Worm (Caenorhabditis elegans): ENCODE measurements around the gene cyp-34A5.

The cyp-34A5 gene

ce11 chrV:3957608-3958007 lies at the start of gene cyp-34A5:
Gene cyp-34A5 (minus strand): TSS chrV:3957708.
- no peak for TF ChIP-seq fkh-2 (tag; optimal IDR thresholded peaks at IDR 0.05)
- no peak for TF ChIP-seq ZK546.5 (tag; optimal IDR thresholded peaks at IDR 0.05)
- no peak for TF ChIP-seq lsy-12 (tag; optimal IDR thresholded peaks at IDR 0.05)
- TF ChIP-seq fkh-10 (GFP tag; optimal IDR thresholded peaks at IDR 0.05), result no peak
- no peak for TF ChIP-seq lin-39 (tag; optimal IDR thresholded peaks at IDR 0.05)
- TF ChIP-seq snpc-4 (tag; optimal IDR thresholded peaks at IDR 0.05), result no peak
- TF ChIP-seq ceh-16 (tag; optimal IDR thresholded peaks at IDR 0.05), result no peak
- no peak for TF ChIP-seq ceh-9 (tag; optimal IDR thresholded peaks at IDR 0.05)
- no peak for TF ChIP-seq nhr-23 (tag; optimal IDR thresholded peaks at IDR 0.05)
- TF ChIP-seq ceh-82 (tag; optimal IDR thresholded peaks at IDR 0.05), result no peak
- TF ChIP-seq elt-3 (tag; optimal IDR thresholded peaks at IDR 0.05), result no peak
- TF ChIP-seq daf-12 (tag; optimal IDR thresholded peaks at IDR 0.05), result no peak
- no peak for TF ChIP-seq nhr-237 (tag; optimal IDR thresholded peaks at IDR 0.05)

- no peak for TF ChIP-seq ceh-28 (tag; optimal IDR thresholded peaks at IDR 0.05)
- TF ChIP-seq eor-1 (tag; optimal IDR thresholded peaks at IDR 0.05), result no peak
- TF ChIP-seq ceh-9 (tag; optimal IDR thresholded peaks at IDR 0.05), result no peak
- TF ChIP-seq lin-39 (tag; optimal IDR thresholded peaks at IDR 0.05), result no peak
- TF ChIP-seq jun-1 (tag; optimal IDR thresholded peaks at IDR 0.05), result no peak
- no peak for TF ChIP-seq nhr-76 (tag; optimal IDR thresholded peaks at IDR 0.05)
- no peak for TF ChIP-seq elt-1 (tag; optimal IDR thresholded peaks at IDR 0.05)
- no peak for TF ChIP-seq pha-4 (tag; optimal IDR thresholded peaks at IDR 0.05)
- no peak for TF ChIP-seq mdl-1 (tag; optimal IDR thresholded peaks at IDR 0.05)
- no peak for TF ChIP-seq fos-1 (tag; optimal IDR thresholded peaks at IDR 0.05)
- no peak for TF ChIP-seq pqm-1 (tag; optimal IDR thresholded peaks at IDR 0.05)
- TF ChIP-seq nhr-77 (tag; optimal IDR thresholded peaks at IDR 0.05), result no peak
- no peak for TF ChIP-seq aly-2 (tag; optimal IDR thresholded peaks at IDR 0.05)
Observed at ce11 chrV:4005219-4005618, 47.7 kb upstream of the cyp-34A5 start, which contains the start of gene srh-8. Gene srh-8 (plus strand): TSS chrV:4005519.

ce11 chrV:4004577-4004976 lies 47.1 kb upstream of the cyp-34A5 start:
- no peak for TF ChIP-seq nhr-43 (tag; optimal IDR thresholded peaks at IDR 0.05; ENCODE audit: poor library complexity, severe bottlenecking)
- TF ChIP-seq aly-2 (tag; optimal IDR thresholded peaks at IDR 0.05), result no peak
- no peak for TF ChIP-seq lsy-12 (tag; optimal IDR thresholded peaks at IDR 0.05)
- no peak for TF ChIP-seq fkh-2 (tag; optimal IDR thresholded peaks at IDR 0.05)
- TF ChIP-seq lin-39 (tag; optimal IDR thresholded peaks at IDR 0.05), result no peak
- TF ChIP-seq ceh-16 (tag; optimal IDR thresholded peaks at IDR 0.05), result no peak
- no peak for TF ChIP-seq snpc-4 (tag; optimal IDR thresholded peaks at IDR 0.05)
- TF ChIP-seq nhr-28 (tag; optimal IDR thresholded peaks at IDR 0.05), result no peak
- no peak for TF ChIP-seq R02D3.7 (tag; optimal IDR thresholded peaks at IDR 0.05)
- no peak for TF ChIP-seq nhr-237 (tag; optimal IDR thresholded peaks at IDR 0.05)
- TF ChIP-seq nhr-77 (tag; optimal IDR thresholded peaks at IDR 0.05), result no peak

ce11 chrV:3995838-3996237 lies 38.3 kb upstream of the cyp-34A5 start, which contains the start of gene srx-62:
Gene srx-62 (minus strand): TSS chrV:3995938.
- TF ChIP-seq nhr-12 (tag; optimal IDR thresholded peaks at IDR 0.05), result no peak
- no peak for TF ChIP-seq R02D3.7 (tag; optimal IDR thresholded peaks at IDR 0.05)
- TF ChIP-seq elt-1 (tag; optimal IDR thresholded peaks at IDR 0.05), result no peak
- no peak for TF ChIP-seq fkh-10 (GFP tag; optimal IDR thresholded peaks at IDR 0.05)
- TF ChIP-seq nhr-77 (tag; optimal IDR thresholded peaks at IDR 0.05), result no peak
- TF ChIP-seq fkh-2 (tag; optimal IDR thresholded peaks at IDR 0.05), result no peak
- TF ChIP-seq jun-1 (tag; optimal IDR thresholded peaks at IDR 0.05), result no peak
- no peak for TF ChIP-seq nhr-23 (tag; optimal IDR thresholded peaks at IDR 0.05)

- TF ChIP-seq ztf-4 (tag; optimal IDR thresholded peaks at IDR 0.05), result no peak
- no peak for TF ChIP-seq nfya-1 (tag; optimal IDR thresholded peaks at IDR 0.05; ENCODE audit: insufficient read depth)
- no peak for TF ChIP-seq elt-1 (tag; optimal IDR thresholded peaks at IDR 0.05)
- no peak for TF ChIP-seq ceh-16 (tag; optimal IDR thresholded peaks at IDR 0.05)
- no peak for TF ChIP-seq fkh-2 (tag; optimal IDR thresholded peaks at IDR 0.05)
- no peak for TF ChIP-seq snpc-4 (tag; optimal IDR thresholded peaks at IDR 0.05)
- no peak for TF ChIP-seq R02D3.7 (tag; optimal IDR thresholded peaks at IDR 0.05)
- TF ChIP-seq fkh-10 (GFP tag; optimal IDR thresholded peaks at IDR 0.05), result no peak
Observed at ce11 chrV:3994048-3994447, 36.5 kb upstream of the cyp-34A5 start, which contains the start of gene K09D9.9. Gene K09D9.9 (minus strand): TSS chrV:3994148.

- TF ChIP-seq R02D3.7 (tag; optimal IDR thresholded peaks at IDR 0.05), result no peak
Observed at ce11 chrV:3992334-3992733, 34.8 kb upstream of the cyp-34A5 start.

Measured in whole organism, L3 larva.